Worm (Caenorhabditis elegans) whole organism, late embryonic: ENCODE measurements around the gene F49F1.12.

ENCODE experiments used
- Y22D7AL.16 ChIP-seq: sonication (generic microtip); optimal IDR thresholded peaks from 2 replicates; lab custom pipeline; 2016; ENCODE audit warnings: missing genetic modification characterization, missing compliant biosample characterization
- ama-1 ChIP-seq: fragments of 150-350 bp; optimal IDR thresholded peaks from 2 replicates; lab custom pipeline; 2014
- dve-1 ChIP-seq: sonication (generic microtip); optimal IDR thresholded peaks from 2 replicates; lab custom pipeline; 2017; ENCODE audit warnings: antibody characterized with exemption, mild to moderate bottlenecking, missing genetic modification characterization, missing compliant biosample characterization
- ets-4 ChIP-seq: sonication (generic microtip); optimal IDR thresholded peaks from 2 replicates; lab custom pipeline; 2016; ENCODE audit warnings: missing genetic modification characterization, missing compliant biosample characterization
- pha-4 ChIP-seq: fragments of 150-350 bp; optimal IDR thresholded peaks from 2 replicates; lab custom pipeline; 2018; ENCODE audit warnings: missing biosample characterization, missing genetic modification reagents, missing genetic modification characterization
- sdc-2 ChIP-seq: sonication (generic microtip); optimal IDR thresholded peaks from 2 replicates; lab custom pipeline; 2016; ENCODE audit warnings: missing genotype, missing genetic modification characterization, missing compliant biosample characterization
- sox-2 ChIP-seq: fragments of 200-800 bp; sonication (Bioruptor generic); IDR thresholded peaks from 2 replicates; pipeline ENCODE4 v1.3.6; 2022; ENCODE audit warnings: missing genetic modification reagents, missing genetic modification characterization, missing compliant biosample characterization
- unc-86 ChIP-seq: sonication (generic microtip); optimal IDR thresholded peaks from 2 replicates; lab custom pipeline; 2016; ENCODE audit warnings: missing genetic modification characterization, missing compliant biosample characterization

DNA sequence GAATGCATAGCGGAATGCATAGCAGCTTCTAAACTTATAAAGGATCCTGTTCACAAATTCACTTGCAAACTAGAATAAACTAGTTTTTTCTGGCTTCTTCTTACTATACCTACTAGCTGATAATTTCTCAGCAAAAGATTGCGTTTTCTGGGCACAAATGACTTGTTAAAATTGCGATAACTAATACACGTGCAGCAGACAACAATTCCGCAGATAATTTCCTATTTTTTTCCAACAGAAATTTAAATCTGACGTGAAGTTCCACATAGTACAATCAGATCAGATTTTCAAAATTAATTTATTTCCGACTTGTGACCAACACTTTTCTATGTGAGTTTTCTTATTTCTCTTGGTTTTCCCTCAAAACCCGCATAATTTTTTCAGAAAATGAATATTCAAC lies 21.5 kb upstream of the F49F1.12 start, which contains the start of gene scrm-8:
- TF ChIP-seq sox-2, result no peak
- TF ChIP-seq Y22D7AL.16 (tag; lab: Kevin White, UChicago), result no peak
- no peak for TF ChIP-seq ama-1 (lab: Kevin White, UChicago)
- no peak for TF ChIP-seq ets-4 (tag; lab: Kevin White, UChicago)
- no peak for TF ChIP-seq unc-86 (tag; lab: Kevin White, UChicago)
- TF ChIP-seq pha-4 (tag; lab: Kevin White, UChicago), result no peak
- TF ChIP-seq dve-1 (tag; lab: Kevin White, UChicago), result no peak
- no peak for TF ChIP-seq sdc-2 (tag; lab: Kevin White, UChicago)
